Worm (Caenorhabditis elegans): ENCODE data around the gene K04H4.5.

DNA sequence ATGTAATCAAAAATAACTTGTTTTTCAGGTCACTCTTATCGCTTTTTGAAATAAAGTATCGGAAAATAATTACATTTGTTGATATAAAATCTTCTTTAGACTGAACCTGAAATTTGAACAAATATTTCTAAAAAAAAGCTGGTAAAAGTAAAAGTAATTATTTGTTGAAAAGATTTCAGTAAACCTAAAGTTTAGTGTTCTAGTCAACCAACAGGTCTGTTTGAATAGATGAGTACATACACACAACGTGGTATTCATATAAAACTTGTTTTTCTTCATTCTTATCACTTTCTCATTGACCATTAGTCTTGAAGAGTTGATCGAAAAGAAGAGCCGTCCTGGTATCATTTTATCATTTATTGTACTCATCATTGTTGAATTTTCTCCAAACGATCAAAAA is 39.5 kb upstream of the K04H4.5 start, which contains the start of gene C40H1.9:
- TF ChIP-seq him-1 (tag; optimal IDR thresholded peaks at IDR 0.05) (no peak), W03F9.2 (tag; optimal IDR thresholded peaks at IDR 0.05) (no peak)
